Fruit fly (Drosophila melanogaster) whole organism, prepupa: ENCODE results near the gene Sr-CIV.
A peak's percentile ranks its signal among the peaks of the same experiment; 100 is the strongest.

Source experiments
- Blimp-1 ChIP-seq: fragments of 200-800 bp; sonication (Bioruptor generic); optimal IDR thresholded peaks from 3 replicates; lab custom pipeline; 2017; ENCODE audit warnings: missing biosample characterization, missing genetic modification characterization, mild to moderate bottlenecking, moderate library complexity, missing genetic modification reagents
- CG10631 ChIP-seq: fragments of 200-800 bp; sonication (Bioruptor generic); optimal IDR thresholded peaks from 2 replicates; lab custom pipeline; 2016; ENCODE audit warnings: missing biosample characterization, missing genetic modification characterization
- CG11294 ChIP-seq: fragments of 200-800 bp; sonication (Bioruptor generic); IDR thresholded peaks from 2 replicates; pipeline ENCODE4 v1.3.6; 2022; ENCODE audit warnings: missing biosample characterization, missing genetic modification characterization
- CG11902 ChIP-seq: fragments of 200-800 bp; sonication (Bioruptor generic); optimal IDR thresholded peaks from 3 replicates; lab custom pipeline; 2016; ENCODE audit warnings: missing biosample characterization, missing genetic modification characterization
- CG15336 ChIP-seq: fragments of 200-800 bp; sonication (Bioruptor generic); IDR thresholded peaks from 2 replicates; pipeline ENCODE4 v1.3.6; 2022; ENCODE audit warnings: missing biosample characterization, missing genetic modification characterization
- CG1621 ChIP-seq: fragments of 200-800 bp; sonication (Bioruptor generic); optimal IDR thresholded peaks from 3 replicates; lab custom pipeline; 2018; ENCODE audit warnings: missing biosample characterization, mild to moderate bottlenecking, missing genetic modification characterization
- CG3032 ChIP-seq: fragments of 200-800 bp; optimal IDR thresholded peaks from 2 replicates; lab custom pipeline; 2019; ENCODE audit warnings: missing biosample characterization, mild to moderate bottlenecking, missing genetic modification characterization, moderate library complexity
- CG32006 ChIP-seq: fragments of 200-800 bp; sonication (Bioruptor generic); optimal IDR thresholded peaks from 3 replicates; lab custom pipeline; 2017; ENCODE audit warnings: missing biosample characterization, mild to moderate bottlenecking, missing genetic modification characterization
- CG34406 ChIP-seq: fragments of 200-800 bp; sonication (Bioruptor generic); optimal IDR thresholded peaks from 3 replicates; lab custom pipeline; 2016; ENCODE audit warnings: missing biosample characterization, missing genetic modification characterization
- CG3919 ChIP-seq: fragments of 200-800 bp; sonication (Bioruptor generic); optimal IDR thresholded peaks from 3 replicates; lab custom pipeline; 2016; ENCODE audit warnings: missing biosample characterization, missing genetic modification characterization
- CG4318 ChIP-seq: fragments of 200-800 bp; sonication (Bioruptor generic); optimal IDR thresholded peaks from 3 replicates; lab custom pipeline; 2017; ENCODE audit warnings: missing biosample characterization, mild to moderate bottlenecking, missing genetic modification characterization
- CG6163 ChIP-seq: fragments of 200-800 bp; sonication (Bioruptor generic); IDR thresholded peaks from 3 replicates; pipeline ENCODE4 v1.3.6; 2022; ENCODE audit warnings: missing biosample characterization, missing genetic modification characterization
- CG6792 ChIP-seq: fragments of 200-800 bp; sonication (Bioruptor generic); optimal IDR thresholded peaks from 3 replicates; lab custom pipeline; 2016; ENCODE audit warnings: missing biosample characterization, missing genetic modification characterization
- CG6808 ChIP-seq: fragments of 200-800 bp; sonication (Bioruptor generic); optimal IDR thresholded peaks from 3 replicates; lab custom pipeline; 2017; ENCODE audit warnings: missing biosample characterization, missing genetic modification characterization, mild to moderate bottlenecking, moderate library complexity, missing genetic modification reagents
- CG6854 ChIP-seq: fragments of 200-800 bp; sonication (Bioruptor generic); optimal IDR thresholded peaks from 2 replicates; lab custom pipeline; 2017; ENCODE audit warnings: missing biosample characterization, mild to moderate bottlenecking, missing genetic modification characterization
- CG7368 ChIP-seq: fragments of 200-800 bp; sonication (Bioruptor generic); optimal IDR thresholded peaks from 3 replicates; lab custom pipeline; 2016; ENCODE audit warnings: missing biosample characterization, missing genetic modification characterization
- CG8319 ChIP-seq: fragments of 200-800 bp; sonication (Bioruptor generic); optimal IDR thresholded peaks from 3 replicates; lab custom pipeline; 2016; ENCODE audit warnings: missing biosample characterization, missing genetic modification characterization
- CG8632 ChIP-seq: fragments of 200-800 bp; sonication (Bioruptor generic); optimal IDR thresholded peaks from 3 replicates; lab custom pipeline; 2016; ENCODE audit warnings: missing biosample characterization, missing genetic modification characterization
- CG9139 ChIP-seq: fragments of 200-800 bp; sonication (Bioruptor generic); optimal IDR thresholded peaks from 3 replicates; lab custom pipeline; 2017; ENCODE audit warnings: missing biosample characterization, mild to moderate bottlenecking, missing genetic modification characterization
- Eip75B ChIP-seq: fragments of 200-800 bp; sonication (Bioruptor generic); optimal IDR thresholded peaks from 3 replicates; lab custom pipeline; 2016; ENCODE audit warnings: missing biosample characterization, missing genetic modification characterization
- Eip78C ChIP-seq: fragments of 200-800 bp; sonication (Bioruptor generic); peaks from one replicate; lab custom pipeline; 2016; ENCODE audit warnings: missing biosample characterization, missing genetic modification characterization
- Eip93F ChIP-seq: fragments of 200-800 bp; sonication (Bioruptor generic); optimal IDR thresholded peaks from 2 replicates; lab custom pipeline; 2016; ENCODE audit warnings: missing biosample characterization, mild to moderate bottlenecking, missing genetic modification characterization
- Ets96B ChIP-seq: fragments of 200-800 bp; optimal IDR thresholded peaks from 2 replicates; lab custom pipeline; 2019; ENCODE audit warnings: missing biosample characterization, mild to moderate bottlenecking, missing genetic modification characterization, moderate library complexity
- Hr38 ChIP-seq: sonication (Bioruptor generic); optimal IDR thresholded peaks from 2 replicates; lab custom pipeline; 2016; ENCODE audit warnings: missing biosample characterization, missing genetic modification characterization
- Hr4 ChIP-seq: fragments of 200-800 bp; sonication (Bioruptor generic); optimal IDR thresholded peaks from 3 replicates; lab custom pipeline; 2016; ENCODE audit warnings: missing biosample characterization, missing genetic modification characterization
- Met ChIP-seq: fragments of 200-800 bp; sonication (Bioruptor generic); optimal IDR thresholded peaks from 3 replicates; lab custom pipeline; 2016; ENCODE audit warnings: missing biosample characterization, missing genetic modification characterization
- OdsH ChIP-seq: fragments of 200-800 bp; sonication (Bioruptor generic); optimal IDR thresholded peaks from 3 replicates; lab custom pipeline; 2016; ENCODE audit warnings: missing biosample characterization, missing genetic modification characterization
- Smox ChIP-seq: fragments of 200-800 bp; sonication (Bioruptor generic); optimal IDR thresholded peaks from 3 replicates; lab custom pipeline; 2016; ENCODE audit warnings: missing biosample characterization, missing genetic modification characterization
- achi ChIP-seq: fragments of 200-800 bp; sonication (Bioruptor generic); optimal IDR thresholded peaks from 3 replicates; lab custom pipeline; 2016; ENCODE audit warnings: missing biosample characterization, missing genetic modification characterization
- acj6 ChIP-seq: fragments of 200-800 bp; sonication (Bioruptor generic); optimal IDR thresholded peaks from 3 replicates; lab custom pipeline; 2016; ENCODE audit warnings: missing biosample characterization, missing genetic modification characterization
- cyc ChIP-seq: fragments of 200-800 bp; sonication (Bioruptor generic); optimal IDR thresholded peaks from 3 replicates; lab custom pipeline; 2016; ENCODE audit warnings: missing biosample characterization, missing genetic modification characterization
- dac ChIP-seq: fragments of 200-800 bp; sonication (Bioruptor generic); optimal IDR thresholded peaks from 2 replicates; lab custom pipeline; 2017; ENCODE audit warnings: missing biosample characterization, mild to moderate bottlenecking, missing genetic modification characterization
- dsx ChIP-seq: fragments of 200-800 bp; optimal IDR thresholded peaks from 3 replicates; lab custom pipeline; 2019; ENCODE audit warnings: missing biosample characterization, mild to moderate bottlenecking, missing genetic modification characterization, moderate library complexity; ENCODE audit not compliant: poor library complexity, severe bottlenecking
- eg ChIP-seq: fragments of 200-800 bp; sonication (Bioruptor generic); IDR thresholded peaks from 3 replicates; pipeline ENCODE4 v1.3.6; 2022; ENCODE audit warnings: missing biosample characterization, missing genetic modification characterization
- esn ChIP-seq: fragments of 200-800 bp; sonication (Bioruptor generic); optimal IDR thresholded peaks from 2 replicates; lab custom pipeline; 2016; ENCODE audit warnings: missing biosample characterization, mild to moderate bottlenecking, missing genetic modification characterization, moderate library complexity
- fd59A ChIP-seq: fragments of 200-800 bp; sonication (Bioruptor generic); optimal IDR thresholded peaks from 2 replicates; lab custom pipeline; 2017; ENCODE audit warnings: missing biosample characterization, mild to moderate bottlenecking, missing genetic modification characterization, missing genetic modification reagents
- fd85E ChIP-seq: fragments of 200-800 bp; sonication (Bioruptor generic); optimal IDR thresholded peaks from 3 replicates; lab custom pipeline; 2016; ENCODE audit warnings: missing biosample characterization, missing genetic modification characterization
- fkh ChIP-seq: fragments of 200-800 bp; sonication (Bioruptor generic); optimal IDR thresholded peaks from 3 replicates; lab custom pipeline; 2017; ENCODE audit warnings: missing biosample characterization, mild to moderate bottlenecking, missing genetic modification characterization, moderate library complexity
- lz ChIP-seq: fragments of 200-800 bp; sonication (Bioruptor generic); optimal IDR thresholded peaks from 3 replicates; lab custom pipeline; 2016; ENCODE audit warnings: missing biosample characterization, missing genetic modification characterization
- net ChIP-seq: fragments of 200-800 bp; sonication (Bioruptor generic); optimal IDR thresholded peaks from 3 replicates; lab custom pipeline; 2016; ENCODE audit warnings: missing biosample characterization, missing genetic modification characterization
- pdm3 ChIP-seq: fragments of 200-800 bp; sonication (Bioruptor generic); optimal IDR thresholded peaks from 3 replicates; lab custom pipeline; 2016; ENCODE audit warnings: missing biosample characterization, missing genetic modification characterization
- spab ChIP-seq: fragments of 200-800 bp; sonication (Bioruptor generic); optimal IDR thresholded peaks from 2 replicates; lab custom pipeline; 2017; ENCODE audit warnings: missing biosample characterization, mild to moderate bottlenecking, missing genetic modification characterization, missing genetic modification reagents
- svp ChIP-seq: fragments of 200-800 bp; sonication (Bioruptor generic); peaks from one replicate; lab custom pipeline; 2016; ENCODE audit warnings: missing biosample characterization, missing genetic modification characterization
- topi ChIP-seq: fragments of 200-800 bp; sonication (Bioruptor generic); optimal IDR thresholded peaks from 3 replicates; lab custom pipeline; 2016; ENCODE audit warnings: missing biosample characterization, missing genetic modification characterization
- vri ChIP-seq: fragments of 200-800 bp; sonication (Bioruptor generic); optimal IDR thresholded peaks from 3 replicates; lab custom pipeline; 2016; ENCODE audit warnings: missing biosample characterization, mild to moderate bottlenecking, missing genetic modification characterization

Sr-CIV gene

dm6 chr2L:3566532-3566931 is 42.7 kb upstream of the Sr-CIV start (continued):
- TF ChIP-seq CG7368 (GFP tag; lab: Kevin White, UChicago) = peak; percentile 39
- peak; percentile 72 for TF ChIP-seq lz (GFP tag; lab: Kevin White, UChicago)
- no peak for TF ChIP-seq Blimp-1 (GFP tag; lab: Kevin White, UChicago)
- TF ChIP-seq CG34406 (GFP tag; lab: Kevin White, UChicago) = peak; percentile 34
- TF ChIP-seq OdsH = peak; percentile 58
- peak; percentile 79 for TF ChIP-seq CG6163 (GFP tag; lab: Robert Waterston, UW)
- peak; percentile 12 for TF ChIP-seq CG9139 (GFP tag; lab: Kevin White, UChicago)
- peak; percentile 30 for TF ChIP-seq CG8632 (GFP tag; lab: Kevin White, UChicago)
- TF ChIP-seq CG10631 = peak; percentile 71
- TF ChIP-seq Hr38 (GFP tag; lab: Kevin White, UChicago) = no peak
- no peak for TF ChIP-seq fd85E (GFP tag; lab: Kevin White, UChicago)
- no peak for TF ChIP-seq dsx (GFP tag; lab: Kevin White, UChicago)
- no peak for TF ChIP-seq dac (GFP tag; lab: Kevin White, UChicago)
- TF ChIP-seq Hr4 (GFP tag; lab: Kevin White, UChicago) = peak; percentile 15
- TF ChIP-seq CG3032 = peak; percentile 58
- peak; percentile 47 for TF ChIP-seq fd59A (GFP tag; lab: Kevin White, UChicago)

- TF ChIP-seq Eip78C (GFP tag; lab: Kevin White, UChicago) (peak; percentile 29), Blimp-1 (GFP tag; lab: Kevin White, UChicago) (peak; percentile 64), acj6 (GFP tag; lab: Kevin White, UChicago) (no peak), svp (GFP tag; lab: Kevin White, UChicago) (peak; percentile 44)
Measured at dm6 chr2L:3564556-3564955, 40.7 kb upstream of the Sr-CIV start.

- peak; percentile 44 for TF ChIP-seq CG6792 (GFP tag; lab: Kevin White, UChicago)
- peak; percentile 20 for TF ChIP-seq lz (GFP tag; lab: Kevin White, UChicago)
- peak; percentile 18 for TF ChIP-seq CG9139 (GFP tag; lab: Kevin White, UChicago)
- TF ChIP-seq Eip93F (GFP tag; lab: Kevin White, UChicago) = no peak
- peak; percentile 69 for TF ChIP-seq Ets96B (tag; lab: Kevin White, UChicago)
- 0 out of 3 replicates have a peak, but pooled peaks have one; percentile 13 for TF ChIP-seq eg (GFP tag; lab: Robert Waterston, UW)
- TF ChIP-seq CG7368 (GFP tag; lab: Kevin White, UChicago) = no peak
- TF ChIP-seq esn (GFP tag; lab: Kevin White, UChicago) = peak; percentile 46
- peak; percentile 40 for TF ChIP-seq CG1621 (tag; lab: Kevin White, UChicago)
- no peak for TF ChIP-seq CG8319
- peak; percentile 64 for TF ChIP-seq CG3032
- no peak for TF ChIP-seq fkh (GFP tag; lab: Kevin White, UChicago)
- peak; percentile 14 for TF ChIP-seq CG34406 (GFP tag; lab: Kevin White, UChicago)
- TF ChIP-seq achi (GFP tag; lab: Kevin White, UChicago) = peak; percentile 41
- TF ChIP-seq Smox (GFP tag; lab: Kevin White, UChicago) = peak; percentile 8
- TF ChIP-seq CG6854 (GFP tag; lab: Kevin White, UChicago) = no peak
- TF ChIP-seq CG11294 (GFP tag; lab: Robert Waterston, UW) = no peak
- no peak for TF ChIP-seq Blimp-1 (GFP tag; lab: Kevin White, UChicago)
- TF ChIP-seq spab (GFP tag; lab: Kevin White, UChicago) = peak; percentile 66
- peak; percentile 58 for TF ChIP-seq dsx (GFP tag; lab: Kevin White, UChicago)
- peak; percentile 41 for TF ChIP-seq Eip75B (GFP tag; lab: Kevin White, UChicago)
- TF ChIP-seq pdm3 = peak; percentile 58
- peak; percentile 36 for TF ChIP-seq cyc
- TF ChIP-seq topi (GFP tag; lab: Kevin White, UChicago) = peak; percentile 41
- TF ChIP-seq CG6808 (GFP tag; lab: Kevin White, UChicago) = peak; percentile 69
- peak; percentile 64 for TF ChIP-seq CG10631
- TF ChIP-seq CG3919 (GFP tag; lab: Kevin White, UChicago) = peak; percentile 49
- peak; percentile 38 for TF ChIP-seq Met
- no peak for TF ChIP-seq Hr38 (GFP tag; lab: Kevin White, UChicago)
- peak; percentile 64 for TF ChIP-seq svp (GFP tag; lab: Kevin White, UChicago)
- TF ChIP-seq CG4318 = no peak
- peak; percentile 46 for TF ChIP-seq OdsH
- peak; percentile 4 for TF ChIP-seq vri (GFP tag; lab: Kevin White, UChicago)
- TF ChIP-seq net (GFP tag; lab: Kevin White, UChicago) = peak; percentile 3
- peak; percentile 54 for TF ChIP-seq CG32006 (GFP tag; lab: Kevin White, UChicago)
- TF ChIP-seq CG11902 = peak; percentile 9
- TF ChIP-seq fd85E (GFP tag; lab: Kevin White, UChicago) = no peak
- no peak for TF ChIP-seq CG8632 (GFP tag; lab: Kevin White, UChicago)
- TF ChIP-seq Eip78C (GFP tag; lab: Kevin White, UChicago) = peak; percentile 74
- TF ChIP-seq CG15336 (GFP tag; lab: Robert Waterston, UW) = 0 out of 2 replicates have a peak, but pooled peaks have one; percentile 15
Measured at dm6 chr2L:3562435-3562834, 38.6 kb upstream of the Sr-CIV start.
